Fruit fly (Drosophila melanogaster): ENCODE data around the gene Ir7e.
A peak's percentile ranks its signal among the peaks of the same experiment; 100 is the strongest.

Gene Ir7e

dm6 chrX:7893411-7894122 lies 12.1 kb upstream of the Ir7e start, which contains the start of the genes CG45089, ND-MNLL and p115 (continued):
- TF ChIP-seq Xrp1 (GFP tag; IDR thresholded peaks at IDR 0.05) (peak; percentile 57; the same call in 1 of the 2 replicates), CG7271 (tag; optimal IDR thresholded peaks at IDR 0.05) (no peak), prd (optimal IDR thresholded peaks at IDR 0.05) (no peak), prd (GFP tag; IDR thresholded peaks at IDR 0.05) (peak; percentile 65), luna (GFP tag; optimal IDR thresholded peaks at IDR 0.05) (no peak), Meics (GFP tag; optimal IDR thresholded peaks at IDR 0.05) (peak; percentile 33), sug (tag; optimal IDR thresholded peaks at IDR 0.05) (peak; percentile 65), CG4730 (GFP tag; IDR thresholded peaks at IDR 0.05) (no peak), BEAF-32 (GFP tag; optimal IDR thresholded peaks at IDR 0.05) (peak; percentile 75), trem (tag; optimal IDR thresholded peaks at IDR 0.05) (peak; percentile 87), CG18262 (tag; optimal IDR thresholded peaks at IDR 0.05) (peak; percentile 62), CG9817 (tag; optimal IDR thresholded peaks at IDR 0.05) (peak; percentile 62), ind (GFP tag; optimal IDR thresholded peaks at IDR 0.05) (peak; percentile 64), scrt (GFP tag; optimal IDR thresholded peaks at IDR 0.05) (peak; percentile 25), ssp (GFP tag; IDR thresholded peaks at IDR 0.05) (peak; percentile 55), Ssrp (tag; optimal IDR thresholded peaks at IDR 0.05) (peak; percentile 35), BtbVII (GFP tag; optimal IDR thresholded peaks at IDR 0.05) (no peak), CG7963 (GFP tag; IDR thresholded peaks at IDR 0.05; ENCODE audit: partially characterized antibody) (0 out of 3 replicates have a peak, but pooled peaks have one; percentile 14), CG16813 (GFP tag; IDR thresholded peaks at IDR 0.05; ENCODE audit: partially characterized antibody) (peak; percentile 58), Hsf (GFP tag; optimal IDR thresholded peaks at IDR 0.05) (peak; percentile 48), CG10462 (GFP tag; optimal IDR thresholded peaks at IDR 0.05) (peak; percentile 24), CG9797 (GFP tag; optimal IDR thresholded peaks at IDR 0.05) (peak; percentile 22), knrl (GFP tag; IDR thresholded peaks at IDR 0.05; ENCODE audit: partially characterized antibody) (peak; percentile 69), E2f2 (GFP tag; IDR thresholded peaks at IDR 0.05) (peak; percentile 47), CG14014 (GFP tag; IDR thresholded peaks at IDR 0.05) (peak; percentile 47; the same call in 1 of the 2 replicates), sna (GFP tag; IDR thresholded peaks at IDR 0.05; ENCODE audit: partially characterized antibody) (peak; percentile 41; the same call in 1 of the 2 replicates), Dip2 (GFP tag; IDR thresholded peaks at IDR 0.05) (no peak), Elba2 (GFP tag; optimal IDR thresholded peaks at IDR 0.05) (peak; percentile 67), slou (GFP tag; optimal IDR thresholded peaks at IDR 0.05) (peak; percentile 26), CG7928 (GFP tag; optimal IDR thresholded peaks at IDR 0.05) (peak; percentile 82), lmd (GFP tag; IDR thresholded peaks at IDR 0.05) (peak; percentile 62), vnd (GFP tag; IDR thresholded peaks at IDR 0.05; ENCODE audit: partially characterized antibody) (no peak), CG13624 (GFP tag; optimal IDR thresholded peaks at IDR 0.05) (peak; percentile 53), Ada2b (GFP tag; IDR thresholded peaks at IDR 0.05) (peak; percentile 42; the same call in 1 of the 2 replicates), fd96Cb (tag; optimal IDR thresholded peaks at IDR 0.05) (peak; percentile 26), CG3847 (GFP tag; IDR thresholded peaks at IDR 0.05) (peak; percentile 60), Chrac-16 (GFP tag; optimal IDR thresholded peaks at IDR 0.05) (peak; percentile 68), CG30020 (tag; optimal IDR thresholded peaks at IDR 0.05) (peak; percentile 67), al (GFP tag; IDR thresholded peaks at IDR 0.05) (peak; percentile 46; the same call in 1 of the 2 replicates), lola (GFP tag; optimal IDR thresholded peaks at IDR 0.05) (peak in 1 of 3 experiments; percentile 58), corto (GFP tag; optimal IDR thresholded peaks at IDR 0.05) (peak; percentile 43), klu (GFP tag; IDR thresholded peaks at IDR 0.05) (peak; percentile 53), MESR4 (GFP tag; optimal IDR thresholded peaks at IDR 0.05) (peak; percentile 53), CG13287 (GFP tag; IDR thresholded peaks at IDR 0.05; ENCODE audit: partially characterized antibody) (peak; percentile 81), CG9609 (GFP tag; optimal IDR thresholded peaks at IDR 0.05) (peak; percentile 7), CG10366 (GFP tag; IDR thresholded peaks at IDR 0.05) (peak; percentile 46), Rfx (GFP tag; IDR thresholded peaks at IDR 0.05) (peak; percentile 71; the same call in 1 of the 2 replicates), CG6765 (GFP tag; optimal IDR thresholded peaks at IDR 0.05) (peak; percentile 30), Ets97D (GFP tag; optimal IDR thresholded peaks at IDR 0.05) (peak; percentile 44)
